Worm (Caenorhabditis elegans): ENCODE data around the gene egl-44.

DNA sequence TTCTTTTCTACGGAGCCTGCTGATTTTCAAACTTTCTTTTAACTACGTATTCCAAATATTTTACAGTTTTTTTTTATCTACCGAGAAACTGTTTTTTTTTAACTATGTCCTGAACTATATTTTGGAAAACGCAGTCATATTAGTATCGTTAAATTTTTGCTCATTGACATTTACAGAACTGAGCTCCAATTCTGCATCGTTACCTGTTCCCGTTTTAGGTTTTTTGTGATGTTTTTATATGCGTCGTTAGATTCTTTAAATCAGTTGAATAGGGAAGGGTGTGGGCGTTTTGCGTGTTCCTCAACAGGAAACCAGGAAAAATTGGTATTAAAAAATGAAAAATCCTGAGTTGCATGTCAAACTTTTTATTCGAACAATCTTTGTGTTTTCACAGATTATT lies 35.8 kb upstream of the egl-44 start:
- TF ChIP-seq R02D3.7 (tag; optimal IDR thresholded peaks at IDR 0.05) (no peak), hlh-11 (tag; optimal IDR thresholded peaks at IDR 0.05) (no peak), lin-39 (tag; optimal IDR thresholded peaks at IDR 0.05) (no peak), nhr-11 (tag; optimal IDR thresholded peaks at IDR 0.05) (no peak), spr-3 (GFP tag; optimal IDR thresholded peaks at IDR 0.05) (no peak), ztf-11 (tag; optimal IDR thresholded peaks at IDR 0.05) (no peak), F49E8.2 (tag; optimal IDR thresholded peaks at IDR 0.05; ENCODE audit: borderline replicate concordance) (no peak), hmg-1.1 (GFP tag; IDR thresholded peaks at IDR 0.05) (no peak)

Measured in whole organism, L4 larva.